Fruit fly (Drosophila melanogaster) whole organism, prepupa: Measurements from ENCODE around the gene CG15369.

Experiments
- CG10631 ChIP-seq: fragments of 200-800 bp; sonication (Bioruptor generic); optimal IDR thresholded peaks from 2 replicates; lab custom pipeline; 2016; ENCODE audit warnings: missing biosample characterization, missing genetic modification characterization
- CG10669 ChIP-seq: fragments of 200-800 bp; sonication (Bioruptor generic); optimal IDR thresholded peaks from 3 replicates; lab custom pipeline; 2018; ENCODE audit warnings: missing biosample characterization, mild to moderate bottlenecking, missing genetic modification characterization, moderate library complexity
- CG11902 ChIP-seq: fragments of 200-800 bp; sonication (Bioruptor generic); optimal IDR thresholded peaks from 3 replicates; lab custom pipeline; 2016; ENCODE audit warnings: missing biosample characterization, missing genetic modification characterization
- CG15336 ChIP-seq: fragments of 200-800 bp; sonication (Bioruptor generic); IDR thresholded peaks from 2 replicates; pipeline ENCODE4 v1.3.6; 2022; ENCODE audit warnings: missing biosample characterization, missing genetic modification characterization
- CG1621 ChIP-seq: fragments of 200-800 bp; sonication (Bioruptor generic); optimal IDR thresholded peaks from 3 replicates; lab custom pipeline; 2018; ENCODE audit warnings: missing biosample characterization, mild to moderate bottlenecking, missing genetic modification characterization
- CG16779 ChIP-seq: fragments of 200-800 bp; sonication (Bioruptor generic); optimal IDR thresholded peaks from 3 replicates; lab custom pipeline; 2017; ENCODE audit warnings: missing biosample characterization, mild to moderate bottlenecking, missing genetic modification characterization
- CG31627 ChIP-seq: fragments of 200-800 bp; sonication (Bioruptor generic); optimal IDR thresholded peaks from 3 replicates; lab custom pipeline; 2016; ENCODE audit warnings: missing biosample characterization, missing genetic modification characterization
- CG32006 ChIP-seq: fragments of 200-800 bp; sonication (Bioruptor generic); optimal IDR thresholded peaks from 3 replicates; lab custom pipeline; 2017; ENCODE audit warnings: missing biosample characterization, mild to moderate bottlenecking, missing genetic modification characterization
- CG3919 ChIP-seq: fragments of 200-800 bp; sonication (Bioruptor generic); optimal IDR thresholded peaks from 3 replicates; lab custom pipeline; 2016; ENCODE audit warnings: missing biosample characterization, missing genetic modification characterization
- CG4318 ChIP-seq: fragments of 200-800 bp; sonication (Bioruptor generic); optimal IDR thresholded peaks from 3 replicates; lab custom pipeline; 2017; ENCODE audit warnings: missing biosample characterization, mild to moderate bottlenecking, missing genetic modification characterization
- CG6276 ChIP-seq: fragments of 200-800 bp; sonication (Bioruptor generic); optimal IDR thresholded peaks from 2 replicates; lab custom pipeline; 2017; ENCODE audit warnings: missing biosample characterization, mild to moderate bottlenecking, missing genetic modification characterization
- CG6792 ChIP-seq: fragments of 200-800 bp; sonication (Bioruptor generic); optimal IDR thresholded peaks from 3 replicates; lab custom pipeline; 2016; ENCODE audit warnings: missing biosample characterization, missing genetic modification characterization
- CG6808 ChIP-seq: fragments of 200-800 bp; sonication (Bioruptor generic); optimal IDR thresholded peaks from 3 replicates; lab custom pipeline; 2017; ENCODE audit warnings: missing biosample characterization, missing genetic modification characterization, mild to moderate bottlenecking, moderate library complexity, missing genetic modification reagents
- CG6854 ChIP-seq: fragments of 200-800 bp; sonication (Bioruptor generic); optimal IDR thresholded peaks from 2 replicates; lab custom pipeline; 2017; ENCODE audit warnings: missing biosample characterization, mild to moderate bottlenecking, missing genetic modification characterization
- CG7368 ChIP-seq: fragments of 200-800 bp; sonication (Bioruptor generic); optimal IDR thresholded peaks from 3 replicates; lab custom pipeline; 2016; ENCODE audit warnings: missing biosample characterization, missing genetic modification characterization
- CG8319 ChIP-seq: fragments of 200-800 bp; sonication (Bioruptor generic); optimal IDR thresholded peaks from 3 replicates; lab custom pipeline; 2016; ENCODE audit warnings: missing biosample characterization, missing genetic modification characterization
- CG9139 ChIP-seq: fragments of 200-800 bp; sonication (Bioruptor generic); optimal IDR thresholded peaks from 3 replicates; lab custom pipeline; 2017; ENCODE audit warnings: missing biosample characterization, mild to moderate bottlenecking, missing genetic modification characterization
- Eip75B ChIP-seq: fragments of 200-800 bp; sonication (Bioruptor generic); optimal IDR thresholded peaks from 3 replicates; lab custom pipeline; 2016; ENCODE audit warnings: missing biosample characterization, missing genetic modification characterization
- Eip78C ChIP-seq: fragments of 200-800 bp; sonication (Bioruptor generic); peaks from one replicate; lab custom pipeline; 2016; ENCODE audit warnings: missing biosample characterization, missing genetic modification characterization
- Eip93F ChIP-seq: fragments of 200-800 bp; sonication (Bioruptor generic); optimal IDR thresholded peaks from 2 replicates; lab custom pipeline; 2016; ENCODE audit warnings: missing biosample characterization, mild to moderate bottlenecking, missing genetic modification characterization
- Ets21C ChIP-seq: fragments of 200-800 bp; sonication (Bioruptor generic); optimal IDR thresholded peaks from 3 replicates; lab custom pipeline; 2016; ENCODE audit warnings: missing biosample characterization, missing genetic modification characterization
- Ets96B ChIP-seq: fragments of 200-800 bp; optimal IDR thresholded peaks from 2 replicates; lab custom pipeline; 2019; ENCODE audit warnings: missing biosample characterization, mild to moderate bottlenecking, missing genetic modification characterization, moderate library complexity
- Hr38 ChIP-seq: sonication (Bioruptor generic); optimal IDR thresholded peaks from 2 replicates; lab custom pipeline; 2016; ENCODE audit warnings: missing biosample characterization, missing genetic modification characterization
- Hr39 ChIP-seq: fragments of 200-800 bp; sonication (Bioruptor generic); optimal IDR thresholded peaks from 2 replicates; lab custom pipeline; 2016; ENCODE audit warnings: missing biosample characterization, missing genetic modification characterization
- Hr4 ChIP-seq: fragments of 200-800 bp; sonication (Bioruptor generic); optimal IDR thresholded peaks from 3 replicates; lab custom pipeline; 2016; ENCODE audit warnings: missing biosample characterization, missing genetic modification characterization
- Lpt ChIP-seq: fragments of 200-800 bp; sonication (Bioruptor generic); optimal IDR thresholded peaks from 3 replicates; lab custom pipeline; 2016; ENCODE audit warnings: missing biosample characterization, missing genetic modification characterization
- Met ChIP-seq: fragments of 200-800 bp; sonication (Bioruptor generic); optimal IDR thresholded peaks from 3 replicates; lab custom pipeline; 2016; ENCODE audit warnings: missing biosample characterization, missing genetic modification characterization
- OdsH ChIP-seq: fragments of 200-800 bp; sonication (Bioruptor generic); optimal IDR thresholded peaks from 3 replicates; lab custom pipeline; 2016; ENCODE audit warnings: missing biosample characterization, missing genetic modification characterization
- Smox ChIP-seq: fragments of 200-800 bp; sonication (Bioruptor generic); optimal IDR thresholded peaks from 3 replicates; lab custom pipeline; 2016; ENCODE audit warnings: missing biosample characterization, missing genetic modification characterization
- Sox102F ChIP-seq: fragments of 200-800 bp; sonication (Bioruptor generic); optimal IDR thresholded peaks from 2 replicates; lab custom pipeline; 2016; ENCODE audit warnings: missing biosample characterization, mild to moderate bottlenecking, missing genetic modification characterization
- Sox14 ChIP-seq: fragments of 200-800 bp; sonication (Bioruptor generic); optimal IDR thresholded peaks from 3 replicates; lab custom pipeline; 2016; ENCODE audit warnings: missing biosample characterization, missing genetic modification characterization
- Sox15 ChIP-seq: fragments of 200-800 bp; sonication (Bioruptor generic); optimal IDR thresholded peaks from 3 replicates; lab custom pipeline; 2016; ENCODE audit warnings: missing biosample characterization, missing genetic modification characterization
- achi ChIP-seq: fragments of 200-800 bp; sonication (Bioruptor generic); optimal IDR thresholded peaks from 3 replicates; lab custom pipeline; 2016; ENCODE audit warnings: missing biosample characterization, missing genetic modification characterization
- dac ChIP-seq: fragments of 200-800 bp; sonication (Bioruptor generic); optimal IDR thresholded peaks from 2 replicates; lab custom pipeline; 2017; ENCODE audit warnings: missing biosample characterization, mild to moderate bottlenecking, missing genetic modification characterization
- dsx ChIP-seq: fragments of 200-800 bp; optimal IDR thresholded peaks from 3 replicates; lab custom pipeline; 2019; ENCODE audit warnings: missing biosample characterization, mild to moderate bottlenecking, missing genetic modification characterization, moderate library complexity; ENCODE audit not compliant: poor library complexity, severe bottlenecking
- eg ChIP-seq: fragments of 200-800 bp; sonication (Bioruptor generic); IDR thresholded peaks from 3 replicates; pipeline ENCODE4 v1.3.6; 2022; ENCODE audit warnings: missing biosample characterization, missing genetic modification characterization
- fd85E ChIP-seq: fragments of 200-800 bp; sonication (Bioruptor generic); optimal IDR thresholded peaks from 3 replicates; lab custom pipeline; 2016; ENCODE audit warnings: missing biosample characterization, missing genetic modification characterization
- lz ChIP-seq: fragments of 200-800 bp; sonication (Bioruptor generic); optimal IDR thresholded peaks from 3 replicates; lab custom pipeline; 2016; ENCODE audit warnings: missing biosample characterization, missing genetic modification characterization
- net ChIP-seq: fragments of 200-800 bp; sonication (Bioruptor generic); optimal IDR thresholded peaks from 3 replicates; lab custom pipeline; 2016; ENCODE audit warnings: missing biosample characterization, missing genetic modification characterization
- pdm3 ChIP-seq: fragments of 200-800 bp; sonication (Bioruptor generic); optimal IDR thresholded peaks from 3 replicates; lab custom pipeline; 2016; ENCODE audit warnings: missing biosample characterization, missing genetic modification characterization
- salr ChIP-seq, 2 experiments: fragments of 200-800 bp; sonication (Bioruptor generic); optimal IDR thresholded peaks; 3 replicates each; lab custom pipeline; 2016 to 2018; ENCODE audit warnings: missing biosample characterization in 2 of 2, missing genetic modification characterization in 2 of 2, mild to moderate bottlenecking in 1 of 2
- spab ChIP-seq: fragments of 200-800 bp; sonication (Bioruptor generic); optimal IDR thresholded peaks from 2 replicates; lab custom pipeline; 2017; ENCODE audit warnings: missing biosample characterization, mild to moderate bottlenecking, missing genetic modification characterization, missing genetic modification reagents
- svp ChIP-seq: fragments of 200-800 bp; sonication (Bioruptor generic); peaks from one replicate; lab custom pipeline; 2016; ENCODE audit warnings: missing biosample characterization, missing genetic modification characterization
- topi ChIP-seq: fragments of 200-800 bp; sonication (Bioruptor generic); optimal IDR thresholded peaks from 3 replicates; lab custom pipeline; 2016; ENCODE audit warnings: missing biosample characterization, missing genetic modification characterization

CG15369 gene

DNA sequence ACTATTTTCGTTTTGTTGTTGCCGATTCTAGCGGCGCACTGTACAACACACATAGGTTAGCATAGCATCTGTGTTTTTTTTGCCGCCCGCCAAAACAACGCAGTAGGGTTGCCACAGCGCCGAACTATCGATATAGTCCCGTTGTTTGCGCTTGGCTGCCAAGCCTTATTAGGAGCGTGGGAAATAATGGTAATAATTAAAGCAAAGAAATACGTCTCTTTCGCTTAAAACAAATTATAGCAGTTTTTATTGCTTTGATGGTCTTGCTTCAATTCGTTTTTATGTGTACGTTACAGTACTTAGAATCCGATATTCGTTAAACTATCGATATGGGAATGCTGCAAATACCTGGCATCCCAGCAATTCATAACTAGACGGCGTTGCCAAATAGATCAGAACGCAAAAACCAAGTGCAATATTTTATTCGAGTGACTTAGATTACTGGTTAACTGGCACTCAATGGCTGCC is 26.8 kb downstream of the CG15369 start, which contains the start of the genes mxc and Larp7 (continued):
- no peak for TF ChIP-seq CG6808 (GFP tag; lab: Kevin White, UChicago)
- no peak for TF ChIP-seq CG7368 (GFP tag; lab: Kevin White, UChicago)
- TF ChIP-seq dac (GFP tag; lab: Kevin White, UChicago), result no peak
- no peak for TF ChIP-seq Ets21C (GFP tag; lab: Kevin White, UChicago)
- TF ChIP-seq CG11902, result peak; percentile 45
- no peak for TF ChIP-seq CG16779 (tag; lab: Kevin White, UChicago)
- TF ChIP-seq fd85E (GFP tag; lab: Kevin White, UChicago), result no peak
- peak; percentile 77 for TF ChIP-seq Hr39 (GFP tag; lab: Kevin White, UChicago)
- TF ChIP-seq Ets96B (tag; lab: Kevin White, UChicago), result peak; percentile 39
- no peak for TF ChIP-seq Eip75B (GFP tag; lab: Kevin White, UChicago)
- no peak for TF ChIP-seq CG6854 (GFP tag; lab: Kevin White, UChicago)
- TF ChIP-seq topi, result no peak
- TF ChIP-seq CG9139 (GFP tag; lab: Kevin White, UChicago), result no peak
- no peak for TF ChIP-seq CG1621 (tag; lab: Kevin White, UChicago)
- no peak for TF ChIP-seq Hr38
- TF ChIP-seq salr (GFP tag; optimal IDR thresholded peaks at IDR 0.05; lab: Kevin White, UChicago), result no peak
- TF ChIP-seq lz (GFP tag; lab: Kevin White, UChicago), result peak; percentile 85
- TF ChIP-seq Eip78C (GFP tag; lab: Kevin White, UChicago), result no peak
- no peak for TF ChIP-seq OdsH (GFP tag; lab: Kevin White, UChicago)
- peak; percentile 40 for TF ChIP-seq Sox15 (GFP tag; lab: Kevin White, UChicago)
- TF ChIP-seq Lpt (GFP tag; lab: Kevin White, UChicago), result no peak

DNA sequence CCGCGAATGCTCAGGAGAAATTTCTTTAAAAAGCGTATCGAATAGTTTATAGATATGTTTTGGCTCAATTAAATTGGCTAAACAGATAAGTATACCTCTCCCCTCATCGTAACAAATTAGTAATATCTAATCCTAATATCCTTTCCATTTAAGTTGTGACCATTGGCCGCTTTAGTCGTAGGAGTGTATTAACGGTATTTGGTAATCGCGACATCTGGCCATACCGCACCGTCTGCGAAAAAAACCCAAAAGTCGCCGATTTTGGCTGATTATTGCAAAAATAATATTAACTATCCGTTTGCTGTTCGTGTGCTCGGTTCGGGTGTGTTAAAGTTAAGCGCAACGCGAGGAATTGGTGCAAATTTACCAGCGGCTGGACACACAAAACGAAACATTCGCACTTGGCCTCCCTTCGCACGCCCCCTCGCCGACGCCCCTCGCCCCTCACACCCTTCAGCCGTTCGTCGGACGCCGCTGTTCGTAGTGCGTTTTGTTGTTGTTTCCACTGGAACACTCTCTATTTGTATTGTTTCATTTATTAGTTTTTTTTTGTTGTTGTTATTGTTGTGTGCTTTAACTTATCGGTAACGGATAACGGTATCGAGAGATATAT is 30.6 kb downstream of the CG15369 start, which contains the start of the genes amx and Dsor1:
Gene amx (minus strand): TSS at position 166 of the 613 bp plus-strand sequence.
Gene Dsor1 (plus strand): TSS at position 172 of the 613 bp plus-strand sequence.
- TF ChIP-seq svp (GFP tag; lab: Kevin White, UChicago), result peak; percentile 11
- no peak for TF ChIP-seq CG10631 (GFP tag; lab: Kevin White, UChicago)
- TF ChIP-seq Eip78C (GFP tag; lab: Kevin White, UChicago), result peak; percentile 59
- TF ChIP-seq Sox15 (GFP tag; lab: Kevin White, UChicago), result no peak
- TF ChIP-seq OdsH (GFP tag; lab: Kevin White, UChicago), result no peak
- no peak for TF ChIP-seq CG10669 (GFP tag; lab: Kevin White, UChicago)
- TF ChIP-seq Sox14 (GFP tag; lab: Kevin White, UChicago), result peak; percentile 7

DNA sequence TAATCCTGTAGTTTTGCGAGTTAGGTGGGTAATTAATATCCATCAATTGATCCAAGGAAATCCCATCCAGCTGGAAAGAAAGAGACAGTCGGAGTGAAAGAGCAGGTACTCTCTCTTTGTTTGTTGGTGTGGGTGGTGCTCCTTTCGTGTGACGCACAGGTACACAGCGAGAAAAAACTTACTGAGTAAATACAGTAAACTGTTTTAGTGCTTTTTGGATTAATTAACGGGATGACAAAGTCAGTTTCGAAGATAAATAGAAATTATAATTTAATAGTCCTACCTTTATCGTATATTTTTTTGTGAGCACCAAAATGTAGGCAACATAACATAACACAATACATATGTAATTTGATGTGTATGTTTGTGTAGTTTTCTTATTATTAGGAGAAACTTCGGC is 31.4 kb downstream of the CG15369 start:
- no peak for TF ChIP-seq Eip93F (GFP tag; lab: Kevin White, UChicago)
- TF ChIP-seq CG10631 (GFP tag; lab: Kevin White, UChicago), result peak; percentile 52
- TF ChIP-seq spab, result no peak
- peak; percentile 54 for TF ChIP-seq Smox (GFP tag; lab: Kevin White, UChicago)
- TF ChIP-seq fd85E (GFP tag; lab: Kevin White, UChicago), result no peak
- peak; percentile 48 for TF ChIP-seq Eip75B (GFP tag; lab: Kevin White, UChicago)
- TF ChIP-seq CG15336 (GFP tag; lab: Robert Waterston, UW), result peak; percentile 61; the same call in 1 of the 2 replicates
- peak; percentile 37 for TF ChIP-seq topi
- TF ChIP-seq Eip78C (GFP tag; lab: Kevin White, UChicago), result peak; percentile 79
- TF ChIP-seq CG8319 (GFP tag; lab: Kevin White, UChicago), result no peak
- peak; percentile 13 for TF ChIP-seq CG31627 (GFP tag; lab: Kevin White, UChicago)
- TF ChIP-seq eg (GFP tag; lab: Robert Waterston, UW), result peak; percentile 61; the same call in 2 of the 3 replicates
- peak; percentile 60 for TF ChIP-seq Met (GFP tag; lab: Kevin White, UChicago)
- TF ChIP-seq OdsH (GFP tag; lab: Kevin White, UChicago), result peak; percentile 58
- TF ChIP-seq CG6792 (GFP tag; lab: Kevin White, UChicago), result peak; percentile 14
- TF ChIP-seq dac (GFP tag; lab: Kevin White, UChicago), result no peak
- peak; percentile 46 for TF ChIP-seq CG10669 (GFP tag; lab: Kevin White, UChicago)
- TF ChIP-seq dsx, result peak; percentile 24
- TF ChIP-seq pdm3 (GFP tag; lab: Kevin White, UChicago), result peak; percentile 9
- peak; percentile 55 for TF ChIP-seq CG3919 (GFP tag; lab: Kevin White, UChicago)
- peak; percentile 45 for TF ChIP-seq net (GFP tag; lab: Kevin White, UChicago)
- TF ChIP-seq CG7368 (GFP tag; lab: Kevin White, UChicago), result no peak
- no peak for TF ChIP-seq CG4318 (GFP tag; lab: Kevin White, UChicago)
- no peak for TF ChIP-seq Sox102F
- no peak for TF ChIP-seq CG1621 (tag; lab: Kevin White, UChicago)
- TF ChIP-seq achi (GFP tag; lab: Kevin White, UChicago), result peak; percentile 56
- peak; percentile 18 for TF ChIP-seq CG6276 (GFP tag; lab: Kevin White, UChicago)
- TF ChIP-seq Ets21C (GFP tag; lab: Kevin White, UChicago), result no peak
- no peak for TF ChIP-seq CG6854 (GFP tag; lab: Kevin White, UChicago)
- TF ChIP-seq Hr4, result peak; percentile 47
- TF ChIP-seq Hr38, result no peak
- peak; percentile 62 for TF ChIP-seq CG32006
